Worm (Caenorhabditis elegans): ENCODE data around the gene srx-117.

- TF ChIP-seq ceh-82 (tag; optimal IDR thresholded peaks at IDR 0.05) (no peak), lsy-2 (tag; optimal IDR thresholded peaks at IDR 0.05) (peak in 1 of 2 experiments; percentile 79), fkh-4 (tag; optimal IDR thresholded peaks at IDR 0.05; ENCODE audit: borderline replicate concordance) (no peak), zip-4 (GFP tag; optimal IDR thresholded peaks at IDR 0.05) (no peak), vab-15 (tag; optimal IDR thresholded peaks at IDR 0.05) (no peak), snpc-4 (tag; optimal IDR thresholded peaks at IDR 0.05) (no peak)
Measured at ce11 chrV:5619372-5619771, 24.9 kb upstream of the srx-117 start.
